Worm (Caenorhabditis elegans): ENCODE measurements around the gene F38A1.13.

DNA sequence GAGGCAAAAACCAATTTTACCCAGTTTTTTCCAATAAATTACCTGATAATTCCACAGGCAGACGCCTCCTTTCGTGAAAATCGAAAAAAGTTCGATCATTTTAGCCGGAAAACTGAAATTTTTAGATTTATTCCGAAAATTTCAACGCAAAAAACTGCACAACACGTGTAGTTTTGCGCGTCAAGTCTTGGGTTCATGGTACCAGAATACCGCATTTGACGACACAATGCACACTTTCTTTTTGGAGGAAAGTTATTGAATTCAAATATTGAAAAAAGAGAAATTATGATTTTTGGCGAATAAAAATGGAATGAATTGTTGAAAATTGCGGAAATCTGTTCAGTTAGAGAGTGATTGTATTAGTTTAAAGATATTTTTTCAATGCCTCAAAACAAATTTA is 25.3 kb upstream of the F38A1.13 start, which contains the start of gene F38A1.8:
- TF ChIP-seq ama-1 (optimal IDR thresholded peaks at IDR 0.05) (no peak), ama-1 (GFP tag; optimal IDR thresholded peaks at IDR 0.05) (no peak), attf-5 (GFP tag; optimal IDR thresholded peaks at IDR 0.05) (no peak)
